Fruit fly (Drosophila melanogaster): ENCODE results near the gene Bub3.

Gene Bub3

dm6 chr3R:29704557-29704956, 29.3 kb upstream of the Bub3 start (continued):
- TF ChIP-seq stc (GFP tag; IDR thresholded peaks at IDR 0.05) (no peak), dpn (GFP tag; optimal IDR thresholded peaks at IDR 0.05) (no peak), zen2 (GFP tag; IDR thresholded peaks at IDR 0.05; ENCODE audit: partially characterized antibody) (no peak), phol (tag; optimal IDR thresholded peaks at IDR 0.05) (peak; percentile 4), B-H1 (GFP tag; IDR thresholded peaks at IDR 0.05) (no peak), tna (GFP tag; IDR thresholded peaks at IDR 0.05; ENCODE audit: partially characterized antibody) (no peak), CG11695 (GFP tag; IDR thresholded peaks at IDR 0.05) (no peak), gfzf (GFP tag; optimal IDR thresholded peaks at IDR 0.05) (no peak), CG12299 (tag; optimal IDR thresholded peaks at IDR 0.05) (no peak), lmd (GFP tag; IDR thresholded peaks at IDR 0.05) (no peak), Doc3 (GFP tag; IDR thresholded peaks at IDR 0.05; ENCODE audit: partially characterized antibody) (no peak), Xrp1 (GFP tag; IDR thresholded peaks at IDR 0.05) (peak; percentile 54; the same call in 1 of the 2 replicates), CG11247 (GFP tag; IDR thresholded peaks at IDR 0.05) (no peak), sens (GFP tag) (peak; percentile 41), CG5245 (GFP tag; optimal IDR thresholded peaks at IDR 0.05) (no peak), CG1603 (tag; optimal IDR thresholded peaks at IDR 0.05) (peak; percentile 28), CG1832 (GFP tag; optimal IDR thresholded peaks at IDR 0.05) (no peak), CG11504 (tag; optimal IDR thresholded peaks at IDR 0.05) (peak; percentile 0), dmrt99B (tag; optimal IDR thresholded peaks at IDR 0.05) (no peak), Dfd (GFP tag; optimal IDR thresholded peaks at IDR 0.05) (no peak), CG2712 (tag; optimal IDR thresholded peaks at IDR 0.05) (peak; percentile 19)

DNA sequence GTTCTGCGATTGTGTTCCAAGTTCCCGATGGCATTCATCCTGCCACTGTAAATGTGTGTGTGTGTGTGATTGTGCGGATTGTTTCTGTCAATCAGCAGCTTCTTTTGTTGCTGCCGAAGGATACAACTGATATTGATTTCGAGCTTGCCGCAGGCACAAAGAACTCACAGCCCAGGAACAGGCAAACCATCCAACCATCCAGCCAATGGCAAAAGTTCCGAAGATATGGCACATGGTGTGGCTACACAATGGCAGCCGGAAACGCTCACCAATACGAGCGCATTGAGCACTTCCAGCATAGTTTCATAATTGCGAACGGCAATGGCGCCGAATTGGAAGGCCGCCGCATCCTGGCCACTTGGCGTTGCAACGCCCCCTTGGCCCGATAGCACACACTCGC, 26.5 kb upstream of the Bub3 start:
- TF ChIP-seq peb (GFP tag; IDR thresholded peaks at IDR 0.05) (no peak), Nf-YB (GFP tag; optimal IDR thresholded peaks at IDR 0.05) (peak; percentile 75), CG10209 (GFP tag; optimal IDR thresholded peaks at IDR 0.05) (no peak), Nf-YC (tag; optimal IDR thresholded peaks at IDR 0.05) (peak; percentile 50)

DNA sequence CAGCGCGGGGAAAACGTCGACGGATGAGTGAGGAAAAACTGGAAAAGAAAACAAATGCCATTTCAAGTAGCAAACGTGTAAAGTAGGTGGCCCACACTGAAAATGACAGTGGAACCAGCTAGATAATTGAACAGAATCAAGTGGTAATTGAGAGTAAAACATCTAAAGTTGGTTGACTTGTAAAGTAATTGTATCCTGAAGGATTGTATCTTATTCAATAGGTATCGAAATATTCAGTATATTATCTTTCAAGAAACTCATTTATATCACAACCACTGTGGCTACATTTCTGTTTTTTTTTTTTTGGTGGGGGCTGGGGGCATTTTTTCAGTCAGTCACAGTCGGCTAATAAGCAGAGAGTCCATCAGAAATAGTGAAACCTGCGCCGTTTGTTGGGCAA, 24.0 kb upstream of the Bub3 start:
- TF ChIP-seq CG10565 (GFP tag; optimal IDR thresholded peaks at IDR 0.05), result no peak
- TF ChIP-seq CG14441 (GFP tag; IDR thresholded peaks at IDR 0.05), result peak; percentile 55
- TF ChIP-seq lov (optimal IDR thresholded peaks at IDR 0.05), result no peak
- no peak for TF ChIP-seq lov (GFP tag; IDR thresholded peaks at IDR 0.05)
- TF ChIP-seq Pdp1 (GFP tag; optimal IDR thresholded peaks at IDR 0.05), result peak in 1 of 2 experiments; percentile 44
- TF ChIP-seq gcm (GFP tag; optimal IDR thresholded peaks at IDR 0.05), result peak; percentile 4
- TF ChIP-seq CG1792 (GFP tag; optimal IDR thresholded peaks at IDR 0.05), result no peak
- peak in 1 of 2 experiments; percentile 50 for TF ChIP-seq bsh (GFP tag; optimal IDR thresholded peaks at IDR 0.05)
- TF ChIP-seq Optix (GFP tag; IDR thresholded peaks at IDR 0.05), result peak; percentile 27; the same call in 1 of the 3 replicates
- TF ChIP-seq CG3407 (GFP tag; optimal IDR thresholded peaks at IDR 0.05), result peak; percentile 32
- no peak for TF ChIP-seq Fer3 (tag; optimal IDR thresholded peaks at IDR 0.05)
- TF ChIP-seq cato (GFP tag; optimal IDR thresholded peaks at IDR 0.05; ENCODE audit: borderline replicate concordance), result no peak
- no peak for TF ChIP-seq phol (tag; optimal IDR thresholded peaks at IDR 0.05)
- peak; percentile 46 for TF ChIP-seq gsb-n (tag; optimal IDR thresholded peaks at IDR 0.05)
- peak; percentile 48; the same call in 1 of the 3 replicates for TF ChIP-seq ci (GFP tag; IDR thresholded peaks at IDR 0.05)
- TF ChIP-seq CG7357 (GFP tag; IDR thresholded peaks at IDR 0.05), result peak; percentile 58; the same call in 2 of the 3 replicates
- TF ChIP-seq CG17829 (tag; optimal IDR thresholded peaks at IDR 0.05), result peak; percentile 59
- TF ChIP-seq pho (GFP tag; optimal IDR thresholded peaks at IDR 0.05), result no peak
- TF ChIP-seq emc (GFP tag; optimal IDR thresholded peaks at IDR 0.05), result no peak
- TF ChIP-seq HLHmδ (GFP tag; optimal IDR thresholded peaks at IDR 0.05), result no peak
- TF ChIP-seq scrt (GFP tag; optimal IDR thresholded peaks at IDR 0.05), result no peak
- TF ChIP-seq Atf6 (GFP tag; IDR thresholded peaks at IDR 0.05), result no peak
- no peak for TF ChIP-seq ind (GFP tag; optimal IDR thresholded peaks at IDR 0.05)
- no peak for TF ChIP-seq zfh2 (GFP tag; optimal IDR thresholded peaks at IDR 0.05)
- TF ChIP-seq CG10366 (GFP tag; IDR thresholded peaks at IDR 0.05), result peak; percentile 35; the same call in 1 of the 2 replicates
